Worm (Caenorhabditis elegans) whole organism, young adult: ENCODE data around the gene unc-42.

Experiments
- B0019.2 ChIP-seq: fragments of 200-800 bp; sonication (Bioruptor generic); conservative IDR thresholded peaks from 2 replicates; pipeline ENCODE4 v1.3.6; 2022; ENCODE audit warnings: missing genetic modification reagents, missing genetic modification characterization, missing compliant biosample characterization
- C17E4.6 ChIP-seq: fragments of 200-800 bp; sonication (Bioruptor generic); IDR thresholded peaks from 2 replicates; pipeline ENCODE4 v1.3.6; 2022; ENCODE audit warnings: missing genetic modification reagents, missing genetic modification characterization, missing compliant biosample characterization
- F33H1.4 ChIP-seq: fragments of 200-800 bp; sonication (Bioruptor generic); IDR thresholded peaks from 2 replicates; pipeline ENCODE4 v1.3.6; 2022; ENCODE audit warnings: missing genetic modification reagents, missing genetic modification characterization, missing compliant biosample characterization
- F52B5.7 ChIP-seq: sonication (generic microtip); optimal IDR thresholded peaks from 2 replicates; lab custom pipeline; 2016; ENCODE audit warnings: mild to moderate bottlenecking, missing genetic modification characterization, missing compliant biosample characterization
- F57C9.4 ChIP-seq: sonication (generic microtip); optimal IDR thresholded peaks from 2 replicates; lab custom pipeline; 2017; ENCODE audit warnings: mild to moderate bottlenecking, missing genetic modification characterization, missing compliant biosample characterization
- T07F8.4 ChIP-seq: sonication (generic microtip); optimal IDR thresholded peaks from 2 replicates; lab custom pipeline; 2016; ENCODE audit warnings: mild to moderate bottlenecking, missing genetic modification characterization, moderate library complexity, missing compliant biosample characterization
- T26A5.8 ChIP-seq: sonication (generic microtip); optimal IDR thresholded peaks from 2 replicates; lab custom pipeline; 2016; ENCODE audit warnings: missing genetic modification characterization, missing compliant biosample characterization
- Y56A3A.18 ChIP-seq: fragments of 200-800 bp; sonication (Bioruptor generic); IDR thresholded peaks from 2 replicates; pipeline ENCODE4 v1.3.6; 2022; ENCODE audit warnings: missing genetic modification reagents, missing genetic modification characterization, missing compliant biosample characterization
- Y67H2A.10 ChIP-seq: fragments of 200-800 bp; sonication (Bioruptor generic); conservative IDR thresholded peaks from 2 replicates; pipeline ENCODE4 v1.3.6; 2022; ENCODE audit warnings: missing genetic modification reagents, missing genetic modification characterization, missing compliant biosample characterization
- Y79H2A.3 ChIP-seq: fragments of 200-800 bp; sonication (Bioruptor generic); conservative IDR thresholded peaks from 2 replicates; pipeline ENCODE4 v1.3.6; 2022; ENCODE audit warnings: missing genetic modification reagents, missing genetic modification characterization, missing compliant biosample characterization
- akir-1 ChIP-seq: fragments of 200-800 bp; sonication (Bioruptor generic); optimal IDR thresholded peaks from 2 replicates; lab custom pipeline; 2018; ENCODE audit warnings: mild to moderate bottlenecking, missing genetic modification characterization, moderate library complexity, missing compliant biosample characterization
- atf-7 ChIP-seq: sonication (generic microtip); optimal IDR thresholded peaks from 2 replicates; lab custom pipeline; 2017; ENCODE audit warnings: mild to moderate bottlenecking, missing genetic modification characterization, missing compliant biosample characterization
- athp-1 ChIP-seq: sonication (generic microtip); optimal IDR thresholded peaks from 2 replicates; lab custom pipeline; 2017; ENCODE audit warnings: mild to moderate bottlenecking, missing genetic modification characterization, missing compliant biosample characterization
- attf-3 ChIP-seq: fragments of 200-800 bp; sonication (Bioruptor generic); conservative IDR thresholded peaks from 2 replicates; pipeline ENCODE4 v1.3.6; 2022; ENCODE audit warnings: missing genetic modification reagents, missing genetic modification characterization, missing compliant biosample characterization
- attf-6 ChIP-seq: fragments of 200-800 bp; sonication (Bioruptor generic); IDR thresholded peaks from 2 replicates; pipeline ENCODE4 v1.3.6; 2022; ENCODE audit warnings: missing genetic modification reagents, missing genetic modification characterization, missing compliant biosample characterization
- bed-2 ChIP-seq: fragments of 200-800 bp; sonication (Bioruptor generic); IDR thresholded peaks from 2 replicates; pipeline ENCODE4 v1.3.6; 2022; ENCODE audit warnings: missing genetic modification reagents, missing genetic modification characterization, missing compliant biosample characterization
- ceh-27 ChIP-seq: fragments of 200-800 bp; sonication (Bioruptor generic); optimal IDR thresholded peaks from 2 replicates; lab custom pipeline; 2018; ENCODE audit warnings: mild to moderate bottlenecking, missing genetic modification characterization, moderate library complexity, missing compliant biosample characterization
- ceh-58 ChIP-seq: fragments of 200-800 bp; sonication (Bioruptor generic); IDR thresholded peaks from 2 replicates; pipeline ENCODE4 v1.3.6; 2022; ENCODE audit warnings: missing genetic modification characterization, missing compliant biosample characterization
- ceh-79 ChIP-seq: sonication (generic microtip); optimal IDR thresholded peaks from 2 replicates; lab custom pipeline; 2017; ENCODE audit warnings: mild to moderate bottlenecking, missing genetic modification characterization, missing compliant biosample characterization
- ceh-91 ChIP-seq: fragments of 200-800 bp; sonication (Bioruptor generic); IDR thresholded peaks from 2 replicates; pipeline ENCODE4 v1.3.6; 2022; ENCODE audit warnings: missing genetic modification reagents, missing genetic modification characterization, missing compliant biosample characterization
- chd-7 ChIP-seq: sonication (generic microtip); optimal IDR thresholded peaks from 2 replicates; lab custom pipeline; 2016; ENCODE audit warnings: mild to moderate bottlenecking, missing genetic modification characterization, moderate library complexity, missing compliant biosample characterization
- die-1 ChIP-seq: sonication (generic microtip); optimal IDR thresholded peaks from 2 replicates; lab custom pipeline; 2016; ENCODE audit warnings: missing genotype, mild to moderate bottlenecking, missing genetic modification characterization, missing compliant biosample characterization
- dox-1 ChIP-seq: fragments of 200-800 bp; sonication (Bioruptor generic); IDR thresholded peaks from 2 replicates; pipeline ENCODE4 v1.3.6; 2022; ENCODE audit warnings: missing genetic modification reagents, missing genetic modification characterization, missing compliant biosample characterization
- dpl-1 ChIP-seq: fragments of 150-350 bp; optimal IDR thresholded peaks from 2 replicates; lab custom pipeline; 2014; ENCODE audit warnings: missing biosample characterization, missing genetic modification reagents, missing genetic modification characterization
- efl-1 ChIP-seq: fragments of 150-350 bp; optimal IDR thresholded peaks from 2 replicates; lab custom pipeline; 2014; ENCODE audit warnings: missing biosample characterization, missing genetic modification reagents, missing genetic modification characterization
- egl-18 ChIP-seq: fragments of 200-800 bp; sonication (Bioruptor generic); IDR thresholded peaks from 2 replicates; pipeline ENCODE4 v1.3.6; 2022; ENCODE audit warnings: missing genetic modification reagents, missing genetic modification characterization, missing compliant biosample characterization
- gei-17 ChIP-seq: fragments of 200-800 bp; sonication (Bioruptor generic); optimal IDR thresholded peaks from 2 replicates; lab custom pipeline; 2018; ENCODE audit warnings: mild to moderate bottlenecking, missing genetic modification characterization, missing compliant biosample characterization
- lag-1 ChIP-seq: fragments of 200-800 bp; sonication (Bioruptor generic); IDR thresholded peaks from 2 replicates; pipeline ENCODE4 v1.3.6; 2022; ENCODE audit warnings: missing genetic modification reagents, missing genetic modification characterization, missing compliant biosample characterization
- lin-40 ChIP-seq: sonication (generic microtip); optimal IDR thresholded peaks from 2 replicates; lab custom pipeline; 2016; ENCODE audit warnings: missing genetic modification characterization, mild to moderate bottlenecking, missing compliant biosample characterization, missing genotype, missing genetic modification reagents
- lsl-1 ChIP-seq: fragments of 200-800 bp; sonication (Bioruptor generic); optimal IDR thresholded peaks from 2 replicates; lab custom pipeline; 2018; ENCODE audit warnings: mild to moderate bottlenecking, missing genetic modification characterization, moderate library complexity, missing compliant biosample characterization
- madf-10 ChIP-seq: sonication (generic microtip); optimal IDR thresholded peaks from 2 replicates; lab custom pipeline; 2016; ENCODE audit warnings: mild to moderate bottlenecking, missing genetic modification characterization, missing compliant biosample characterization
- madf-6 ChIP-seq: fragments of 200-800 bp; sonication (Bioruptor generic); IDR thresholded peaks from 2 replicates; pipeline ENCODE4 v1.3.6; 2022; ENCODE audit warnings: missing genetic modification reagents, missing genetic modification characterization, missing compliant biosample characterization
- madf-8 ChIP-seq: fragments of 200-800 bp; sonication (Bioruptor generic); conservative IDR thresholded peaks from 2 replicates; pipeline ENCODE4 v1.3.6; 2022; ENCODE audit warnings: missing genetic modification reagents, missing genetic modification characterization, missing compliant biosample characterization
- mes-4 ChIP-seq: sonication (generic microtip); optimal IDR thresholded peaks from 2 replicates; lab custom pipeline; 2016; ENCODE audit warnings: missing genotype, missing genetic modification characterization, missing compliant biosample characterization
- nfya-2 ChIP-seq: fragments of 200-800 bp; sonication (Bioruptor generic); IDR thresholded peaks from 2 replicates; pipeline ENCODE4 v1.3.6; 2022; ENCODE audit warnings: missing genetic modification reagents, missing genetic modification characterization, missing compliant biosample characterization
- nhr-120 ChIP-seq: fragments of 200-800 bp; sonication (Bioruptor generic); IDR thresholded peaks from 2 replicates; pipeline ENCODE4 v1.3.6; 2022; ENCODE audit warnings: missing genetic modification characterization, missing compliant biosample characterization
- nhr-27 ChIP-seq: fragments of 200-800 bp; sonication (Bioruptor generic); optimal IDR thresholded peaks from 2 replicates; lab custom pipeline; 2018; ENCODE audit warnings: mild to moderate bottlenecking, missing genetic modification characterization, moderate library complexity, missing compliant biosample characterization
- pha-4 ChIP-seq: fragments of 150-350 bp; sonication (generic microtip); optimal IDR thresholded peaks from 2 replicates; lab custom pipeline; 2014; ENCODE audit warnings: missing biosample characterization, missing genetic modification reagents, missing genetic modification characterization
- rpc-1 ChIP-seq, 2 experiments: fragments of 150-350 bp in 1 of 2; sonication (generic microtip) in 1 of 2; optimal IDR thresholded peaks; 2 replicates each; lab custom pipeline; 2014 to 2018; ENCODE audit warnings: missing biosample characterization in 1 of 2, missing genetic modification characterization in 1 of 2, missing genetic modification reagents in 1 of 2, missing genotype in 1 of 2
- snpc-3.4 ChIP-seq: sonication (generic microtip); optimal IDR thresholded peaks from 2 replicates; lab custom pipeline; 2017; ENCODE audit warnings: missing genetic modification characterization, mild to moderate bottlenecking, missing compliant biosample characterization, antibody characterized with exemption, moderate library complexity, missing genotype, missing genetic modification reagents
- sptf-2 ChIP-seq: fragments of 200-800 bp; sonication (Bioruptor generic); optimal IDR thresholded peaks from 2 replicates; lab custom pipeline; 2018; ENCODE audit warnings: mild to moderate bottlenecking, missing genetic modification characterization, missing compliant biosample characterization
- tbx-9 ChIP-seq: sonication (generic microtip); optimal IDR thresholded peaks from 2 replicates; lab custom pipeline; 2016; ENCODE audit warnings: borderline replicate concordance, missing genetic modification characterization, inconsistent platforms, missing compliant biosample characterization
- tlf-1 ChIP-seq: fragments of 200-800 bp; sonication (Bioruptor generic); optimal IDR thresholded peaks from 2 replicates; lab custom pipeline; 2018; ENCODE audit warnings: mild to moderate bottlenecking, missing genetic modification characterization, missing compliant biosample characterization
- unc-130 ChIP-seq: sonication (generic microtip); optimal IDR thresholded peaks from 2 replicates; lab custom pipeline; 2016; ENCODE audit warnings: missing genetic modification reagents, missing genetic modification characterization, missing compliant biosample characterization
- xnd-1 ChIP-seq: sonication (generic microtip); optimal IDR thresholded peaks from 2 replicates; lab custom pipeline; 2016; ENCODE audit warnings: missing genotype, missing genetic modification reagents, missing genetic modification characterization, missing compliant biosample characterization
- zfh-2 ChIP-seq: fragments of 200-800 bp; sonication (Bioruptor generic); conservative IDR thresholded peaks from 2 replicates; pipeline ENCODE4 v1.3.6; 2022; ENCODE audit warnings: missing genetic modification reagents, missing genetic modification characterization, missing compliant biosample characterization
- zim-3 ChIP-seq: sonication (generic microtip); optimal IDR thresholded peaks from 2 replicates; lab custom pipeline; 2017; ENCODE audit warnings: mild to moderate bottlenecking, missing genetic modification characterization, moderate library complexity, missing compliant biosample characterization
- ztf-22 ChIP-seq: fragments of 200-800 bp; sonication (Bioruptor generic); optimal IDR thresholded peaks from 2 replicates; lab custom pipeline; 2018; ENCODE audit warnings: mild to moderate bottlenecking, missing genetic modification characterization, moderate library complexity, missing compliant biosample characterization
- ztf-25 ChIP-seq: fragments of 200-800 bp; sonication (Bioruptor generic); IDR thresholded peaks from 2 replicates; pipeline ENCODE4 v1.3.6; 2022; ENCODE audit warnings: missing genetic modification reagents, missing genetic modification characterization, missing compliant biosample characterization
- ztf-6 ChIP-seq: fragments of 200-800 bp; sonication (Bioruptor generic); IDR thresholded peaks from 2 replicates; pipeline ENCODE4 v1.3.6; 2022; ENCODE audit warnings: missing genetic modification reagents, missing genetic modification characterization, missing compliant biosample characterization

Gene unc-42

ce11 chrV:9786721-9787131 lies 17.5 kb upstream of the unc-42 start, which contains the start of gene F46B6.6 (continued):
- TF ChIP-seq ztf-6: no peak
- TF ChIP-seq lag-1 (GFP tag; lab: Robert Waterston, UW): no peak
- TF ChIP-seq ceh-58: no peak
- peak; percentile 80 for TF ChIP-seq chd-7
- TF ChIP-seq T07F8.4 (tag; lab: Kevin White, UChicago): no peak
- TF ChIP-seq die-1 (tag; lab: Kevin White, UChicago): peak; percentile 15
- TF ChIP-seq tbx-9 (tag; lab: Kevin White, UChicago): no peak
- TF ChIP-seq nhr-27 (tag; lab: Kevin White, UChicago): peak; percentile 22
- TF ChIP-seq gei-17: no peak
- no peak for TF ChIP-seq F57C9.4 (tag; lab: Kevin White, UChicago)
- peak; percentile 29; the same call in 1 of the 2 replicates for TF ChIP-seq madf-6 (GFP tag; lab: Robert Waterston, UW)
- no peak for TF ChIP-seq mes-4 (tag; lab: Kevin White, UChicago)
- TF ChIP-seq dpl-1 (GFP tag; lab: Kevin White, UChicago): no peak
- no peak for TF ChIP-seq ceh-27
- TF ChIP-seq rpc-1 (optimal IDR thresholded peaks at IDR 0.05; lab: Kevin White, UChicago): no peak
- TF ChIP-seq rpc-1 (tag; optimal IDR thresholded peaks at IDR 0.05; lab: Kevin White, UChicago): no peak
- no peak for TF ChIP-seq bed-2 (GFP tag; lab: Robert Waterston, UW)
- no peak for TF ChIP-seq ceh-79 (tag; lab: Kevin White, UChicago)
- no peak for TF ChIP-seq nfya-2
- peak; percentile 53 for TF ChIP-seq F52B5.7 (tag; lab: Kevin White, UChicago)
- TF ChIP-seq Y56A3A.18: 0 out of 2 replicates have a peak, but pooled peaks have one; percentile 41
- peak; percentile 62 for TF ChIP-seq athp-1 (tag; lab: Kevin White, UChicago)
- TF ChIP-seq ztf-22 (GFP tag; lab: Kevin White, UChicago): no peak
- TF ChIP-seq B0019.2 (GFP tag; lab: Robert Waterston, UW): no peak
- TF ChIP-seq akir-1: no peak
- TF ChIP-seq attf-6 (GFP tag; lab: Robert Waterston, UW): no peak
- no peak for TF ChIP-seq sptf-2 (GFP tag; lab: Kevin White, UChicago)
- no peak for TF ChIP-seq zfh-2 (GFP tag; lab: Robert Waterston, UW)
- peak; percentile 12 for TF ChIP-seq tlf-1
- peak; percentile 46 for TF ChIP-seq atf-7 (tag; lab: Kevin White, UChicago)
- TF ChIP-seq Y67H2A.10 (GFP tag; lab: Robert Waterston, UW): no peak
- TF ChIP-seq snpc-3.4 (tag; lab: Kevin White, UChicago): no peak
- TF ChIP-seq madf-10 (tag; lab: Kevin White, UChicago): no peak
- no peak for TF ChIP-seq Y79H2A.3 (GFP tag; lab: Robert Waterston, UW)
- no peak for TF ChIP-seq C17E4.6 (GFP tag; lab: Robert Waterston, UW)
- no peak for TF ChIP-seq egl-18
- no peak for TF ChIP-seq pha-4 (tag; lab: Kevin White, UChicago)
- no peak for TF ChIP-seq dox-1 (GFP tag; lab: Robert Waterston, UW)

ce11 chrV:9784215-9784614 lies 15.0 kb upstream of the unc-42 start:
- no peak for TF ChIP-seq T26A5.8 (tag; lab: Kevin White, UChicago)
- TF ChIP-seq attf-3: no peak
- TF ChIP-seq ceh-91 (GFP tag; lab: Robert Waterston, UW): peak; percentile 50; the same call in 1 of the 2 replicates
- no peak for TF ChIP-seq ceh-79 (tag; lab: Kevin White, UChicago)
- TF ChIP-seq ztf-25: no peak
- TF ChIP-seq nhr-120 (GFP tag; lab: Robert Waterston, UW): no peak
- peak; percentile 21 for TF ChIP-seq dpl-1 (GFP tag; lab: Kevin White, UChicago)
- peak; percentile 49 for TF ChIP-seq xnd-1
- TF ChIP-seq madf-8 (GFP tag; lab: Robert Waterston, UW): 0 out of 2 replicates have a peak, but pooled peaks have one; percentile 21
- no peak for TF ChIP-seq lin-40
- no peak for TF ChIP-seq nfya-2
- no peak for TF ChIP-seq unc-130 (GFP tag; lab: Kevin White, UChicago)
- no peak for TF ChIP-seq zim-3
- peak; percentile 56 for TF ChIP-seq efl-1 (GFP tag; lab: Kevin White, UChicago)
- peak; percentile 82 for TF ChIP-seq madf-6 (GFP tag; lab: Robert Waterston, UW)
- peak; percentile 45 for TF ChIP-seq lsl-1 (GFP tag; lab: Kevin White, UChicago)
- peak; percentile 6; the same call in 1 of the 2 replicates for TF ChIP-seq F33H1.4 (GFP tag; lab: Robert Waterston, UW)
- no peak for TF ChIP-seq lag-1 (GFP tag; lab: Robert Waterston, UW)
